Worm (Caenorhabditis elegans) whole organism, L3 larva: ENCODE data around the gene cest-2.3.

Experiments used
- ceh-82 ChIP-seq: fragments of 150-350 bp; optimal IDR thresholded peaks from 2 replicates; lab custom pipeline; 2014; ENCODE audit warnings: missing biosample characterization, missing genetic modification characterization
- daf-12 ChIP-seq: fragments of 150-350 bp; optimal IDR thresholded peaks from 2 replicates; lab custom pipeline; 2014; ENCODE audit warnings: missing biosample characterization, missing genetic modification reagents, missing genetic modification characterization
- elt-3 ChIP-seq, 3 experiments: fragments of 150-350 bp in 1 of 3; sonication (generic microtip) in 2 of 3; optimal IDR thresholded peaks; 2 replicates in 2 of 3; 4 replicates in 1 of 3; lab custom pipeline; 2014 to 2017; ENCODE audit warnings: missing biosample characterization in 3 of 3, missing genetic modification characterization in 3 of 3
- fos-1 ChIP-seq: fragments of 150-350 bp; optimal IDR thresholded peaks from 2 replicates; lab custom pipeline; 2014; ENCODE audit warnings: missing biosample characterization, missing genetic modification characterization
- hmg-11 ChIP-seq: sonication (generic microtip); optimal IDR thresholded peaks from 2 replicates; lab custom pipeline; 2016; ENCODE audit warnings: missing genetic modification characterization, missing compliant biosample characterization
- jun-1 ChIP-seq: fragments of 150-350 bp; optimal IDR thresholded peaks from 2 replicates; lab custom pipeline; 2014; ENCODE audit warnings: missing biosample characterization, missing genetic modification reagents, missing genetic modification characterization
- lin-39 ChIP-seq: fragments of 150-350 bp; optimal IDR thresholded peaks from 2 replicates; lab custom pipeline; 2018; ENCODE audit warnings: missing biosample characterization, missing genetic modification reagents, missing genetic modification characterization
- mdl-1 ChIP-seq: fragments of 150-350 bp; optimal IDR thresholded peaks from 2 replicates; lab custom pipeline; 2014; ENCODE audit warnings: missing biosample characterization, missing genetic modification characterization
- nhr-11 ChIP-seq: fragments of 150-350 bp; optimal IDR thresholded peaks from 2 replicates; lab custom pipeline; 2014; ENCODE audit warnings: missing biosample characterization, missing genetic modification characterization
- nhr-237 ChIP-seq: fragments of 150-350 bp; optimal IDR thresholded peaks from 2 replicates; lab custom pipeline; 2014; ENCODE audit warnings: missing biosample characterization, missing genetic modification characterization
- pha-4 ChIP-seq: fragments of 150-350 bp; optimal IDR thresholded peaks from 2 replicates; lab custom pipeline; 2014; ENCODE audit warnings: missing biosample characterization, missing genetic modification reagents, missing genetic modification characterization
- skn-1 ChIP-seq: fragments of 150-350 bp; optimal IDR thresholded peaks from 2 replicates; lab custom pipeline; 2014; ENCODE audit warnings: missing biosample characterization, missing genetic modification characterization
- unc-39 ChIP-seq: sonication (generic microtip); optimal IDR thresholded peaks from 4 replicates; lab custom pipeline; 2017; ENCODE audit warnings: missing biosample characterization, missing genetic modification characterization

DNA sequence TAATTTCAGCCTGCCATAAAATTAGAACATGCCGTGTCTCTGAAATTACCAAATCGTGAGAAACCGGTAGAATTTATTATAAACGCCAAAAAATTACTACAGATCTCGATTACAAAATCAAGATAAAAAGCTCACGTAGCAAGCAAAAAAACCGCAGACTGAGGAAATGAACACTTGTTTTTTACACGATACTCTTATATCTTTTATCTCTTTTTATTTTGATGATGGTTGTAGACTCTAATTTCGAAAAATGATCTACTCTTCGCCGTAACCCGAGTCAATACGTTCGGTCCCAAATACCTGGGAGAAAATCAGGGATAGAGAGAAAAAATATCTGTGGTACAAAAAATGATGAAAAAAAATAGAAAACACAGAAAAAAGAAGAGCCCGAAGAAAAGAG, 40.4 kb upstream of the cest-2.3 start:
- TF ChIP-seq ceh-82 (no peak), lin-39 (tag; lab: Kevin White, UChicago) (no peak), skn-1 (tag; lab: Kevin White, UChicago) (no peak), fos-1 (tag; lab: Kevin White, UChicago) (no peak), nhr-11 (tag; lab: Kevin White, UChicago) (no peak), pha-4 (no peak), nhr-237 (no peak), jun-1 (no peak), mdl-1 (tag; lab: Kevin White, UChicago) (no peak), daf-12 (tag; lab: Kevin White, UChicago) (no peak), unc-39 (no peak), hmg-11 (tag; lab: Kevin White, UChicago) (no peak), elt-3 (tag; optimal IDR thresholded peaks at IDR 0.05; lab: Kevin White, UChicago) (no peak)
